Worm (Caenorhabditis elegans) whole organism, young adult: ENCODE data around the gene inx-6.

Experiments
- B0035.1 ChIP-seq: sonication (generic microtip); optimal IDR thresholded peaks from 2 replicates; lab custom pipeline; 2016; ENCODE audit warnings: missing genetic modification characterization, mild to moderate bottlenecking, missing compliant biosample characterization, missing genotype, missing genetic modification reagents
- B0336.3 ChIP-seq: fragments of 200-800 bp; sonication (Bioruptor generic); IDR thresholded peaks from 2 replicates; pipeline ENCODE4 v1.3.6; 2022; ENCODE audit warnings: missing genetic modification characterization, missing compliant biosample characterization
- C06A6.2 ChIP-seq: fragments of 200-800 bp; sonication (Bioruptor generic); conservative IDR thresholded peaks from 2 replicates; pipeline ENCODE4 v1.3.6; 2022; ENCODE audit warnings: missing genetic modification characterization, missing compliant biosample characterization
- D2030.7 ChIP-seq: fragments of 200-800 bp; sonication (Bioruptor generic); IDR thresholded peaks from 2 replicates; pipeline ENCODE4 v1.3.6; 2022; ENCODE audit warnings: missing genetic modification reagents, missing genetic modification characterization, missing compliant biosample characterization
- F22D6.2 ChIP-seq: sonication (generic microtip); optimal IDR thresholded peaks from 2 replicates; lab custom pipeline; 2016; ENCODE audit warnings: mild to moderate bottlenecking, missing genetic modification characterization, missing compliant biosample characterization
- F23B12.7 ChIP-seq: sonication (generic microtip); optimal IDR thresholded peaks from 2 replicates; lab custom pipeline; 2017; ENCODE audit warnings: missing genetic modification characterization, mild to moderate bottlenecking, missing compliant biosample characterization, antibody characterized with exemption, moderate library complexity; ENCODE audit not compliant: insufficient read depth
- F39B2.1 ChIP-seq: fragments of 200-800 bp; sonication (Bioruptor generic); IDR thresholded peaks from 2 replicates; pipeline ENCODE4 v1.3.6; 2022; ENCODE audit warnings: missing genetic modification reagents, missing genetic modification characterization, missing compliant biosample characterization
- F49E8.2 ChIP-seq: sonication (generic microtip); optimal IDR thresholded peaks from 3 replicates; lab custom pipeline; 2017; ENCODE audit warnings: missing genetic modification characterization, mild to moderate bottlenecking, missing compliant biosample characterization, antibody characterized with exemption, moderate library complexity; ENCODE audit not compliant: insufficient read depth
- K11D2.4 ChIP-seq: fragments of 200-800 bp; sonication (Bioruptor generic); IDR thresholded peaks from 2 replicates; pipeline ENCODE4 v1.3.6; 2022; ENCODE audit warnings: missing genetic modification reagents, missing genetic modification characterization, missing compliant biosample characterization
- T26A5.8 ChIP-seq: sonication (generic microtip); optimal IDR thresholded peaks from 2 replicates; lab custom pipeline; 2016; ENCODE audit warnings: missing genetic modification characterization, missing compliant biosample characterization
- Y53G8AR.9 ChIP-seq: fragments of 200-800 bp; sonication (Bioruptor generic); conservative IDR thresholded peaks from 2 replicates; pipeline ENCODE4 v1.3.6; 2022; ENCODE audit warnings: missing genetic modification reagents, missing genetic modification characterization, missing compliant biosample characterization
- ZK185.1 ChIP-seq: sonication (generic microtip); optimal IDR thresholded peaks from 2 replicates; lab custom pipeline; 2016; ENCODE audit warnings: mild to moderate bottlenecking, missing genetic modification characterization, missing compliant biosample characterization; ENCODE audit not compliant: poor library complexity, severe bottlenecking
- akir-1 ChIP-seq: fragments of 200-800 bp; sonication (Bioruptor generic); optimal IDR thresholded peaks from 2 replicates; lab custom pipeline; 2018; ENCODE audit warnings: mild to moderate bottlenecking, missing genetic modification characterization, moderate library complexity, missing compliant biosample characterization
- ama-1 ChIP-seq, 3 experiments: fragments of 150-350 bp in 1 of 3; sonication (generic microtip) in 2 of 3; optimal IDR thresholded peaks; 2 replicates each; lab custom pipeline; 2014 to 2018; ENCODE audit warnings: missing biosample characterization in 2 of 3, missing genetic modification characterization in 2 of 3, missing genetic modification reagents in 2 of 3
- attf-6 ChIP-seq: fragments of 200-800 bp; sonication (Bioruptor generic); IDR thresholded peaks from 2 replicates; pipeline ENCODE4 v1.3.6; 2022; ENCODE audit warnings: missing genetic modification reagents, missing genetic modification characterization, missing compliant biosample characterization
- bed-2 ChIP-seq: fragments of 200-800 bp; sonication (Bioruptor generic); IDR thresholded peaks from 2 replicates; pipeline ENCODE4 v1.3.6; 2022; ENCODE audit warnings: missing genetic modification reagents, missing genetic modification characterization, missing compliant biosample characterization
- cebp-2 ChIP-seq: fragments of 200-800 bp; sonication (Bioruptor generic); IDR thresholded peaks from 2 replicates; pipeline ENCODE4 v1.3.6; 2022; ENCODE audit warnings: missing genetic modification characterization, missing compliant biosample characterization
- ceh-40 ChIP-seq: fragments of 200-800 bp; sonication (Bioruptor generic); IDR thresholded peaks from 2 replicates; pipeline ENCODE4 v1.3.6; 2022; ENCODE audit warnings: missing genetic modification characterization, missing compliant biosample characterization
- ceh-91 ChIP-seq: fragments of 200-800 bp; sonication (Bioruptor generic); IDR thresholded peaks from 2 replicates; pipeline ENCODE4 v1.3.6; 2022; ENCODE audit warnings: missing genetic modification reagents, missing genetic modification characterization, missing compliant biosample characterization
- egrh-3 ChIP-seq: fragments of 200-800 bp; sonication (Bioruptor generic); IDR thresholded peaks from 2 replicates; pipeline ENCODE4 v1.3.6; 2022; ENCODE audit warnings: missing genetic modification reagents, missing genetic modification characterization, missing compliant biosample characterization
- fkh-3 ChIP-seq: sonication (generic microtip); optimal IDR thresholded peaks from 2 replicates; lab custom pipeline; 2016; ENCODE audit warnings: mild to moderate bottlenecking, missing genetic modification characterization, missing compliant biosample characterization
- gei-17 ChIP-seq: fragments of 200-800 bp; sonication (Bioruptor generic); optimal IDR thresholded peaks from 2 replicates; lab custom pipeline; 2018; ENCODE audit warnings: mild to moderate bottlenecking, missing genetic modification characterization, missing compliant biosample characterization
- hlh-12 ChIP-seq: sonication (generic microtip); optimal IDR thresholded peaks from 2 replicates; lab custom pipeline; 2016; ENCODE audit warnings: missing genetic modification characterization, missing compliant biosample characterization
- hlh-26 ChIP-seq: fragments of 200-800 bp; sonication (Bioruptor generic); conservative IDR thresholded peaks from 2 replicates; pipeline ENCODE4 v1.3.6; 2022; ENCODE audit warnings: missing genetic modification reagents, missing genetic modification characterization, missing compliant biosample characterization
- let-526 ChIP-seq: fragments of 200-800 bp; sonication (Bioruptor generic); IDR thresholded peaks from 2 replicates; pipeline ENCODE4 v1.3.6; 2022; ENCODE audit warnings: missing genetic modification reagents, missing genetic modification characterization, missing compliant biosample characterization
- let-607 ChIP-seq, 2 experiments: fragments of 200-800 bp in 1 of 2; sonication (Bioruptor generic) in 1 of 2; sonication (generic microtip) in 1 of 2; optimal IDR thresholded peaks; 2 replicates each; lab custom pipeline; 2016 to 2018; ENCODE audit warnings: mild to moderate bottlenecking in 2 of 2, missing compliant biosample characterization in 2 of 2, missing genetic modification characterization in 2 of 2, moderate library complexity in 2 of 2, missing genotype in 1 of 2
- madf-10 ChIP-seq: sonication (generic microtip); optimal IDR thresholded peaks from 2 replicates; lab custom pipeline; 2016; ENCODE audit warnings: mild to moderate bottlenecking, missing genetic modification characterization, missing compliant biosample characterization
- mcd-1 ChIP-seq: fragments of 200-800 bp; sonication (Bioruptor generic); IDR thresholded peaks from 2 replicates; pipeline ENCODE4 v1.3.6; 2022; ENCODE audit warnings: missing genetic modification reagents, missing genetic modification characterization, missing compliant biosample characterization
- mes-4 ChIP-seq: sonication (generic microtip); optimal IDR thresholded peaks from 2 replicates; lab custom pipeline; 2016; ENCODE audit warnings: missing genotype, missing genetic modification characterization, missing compliant biosample characterization
- nhr-179 ChIP-seq: sonication (generic microtip); optimal IDR thresholded peaks from 2 replicates; lab custom pipeline; 2016; ENCODE audit warnings: mild to moderate bottlenecking, missing genetic modification characterization, missing compliant biosample characterization
- nhr-80 ChIP-seq: sonication (generic microtip); optimal IDR thresholded peaks from 2 replicates; lab custom pipeline; 2016; ENCODE audit warnings: missing genetic modification characterization, missing compliant biosample characterization
- rcor-1 ChIP-seq: fragments of 200-800 bp; sonication (Bioruptor generic); IDR thresholded peaks from 2 replicates; pipeline ENCODE4 v1.3.6; 2022; ENCODE audit warnings: missing genetic modification reagents, missing genetic modification characterization, missing compliant biosample characterization
- snpc-1.1 ChIP-seq: sonication (generic microtip); optimal IDR thresholded peaks from 2 replicates; lab custom pipeline; 2017; ENCODE audit warnings: missing genetic modification characterization, mild to moderate bottlenecking, missing compliant biosample characterization, antibody characterized with exemption, moderate library complexity, missing genotype, missing genetic modification reagents; ENCODE audit not compliant: insufficient read depth
- snpc-4 ChIP-seq, 5 experiments: fragments of 150-350 bp in 1 of 5; sonication (generic microtip) in 4 of 5; optimal IDR thresholded peaks; 2 replicates each; lab custom pipeline; 2014 to 2018; ENCODE audit warnings: missing genetic modification characterization in 5 of 5, missing biosample characterization in 3 of 5, antibody characterized with exemption in 2 of 5, mild to moderate bottlenecking in 2 of 5, missing compliant biosample characterization in 2 of 5, missing genotype in 2 of 5, moderate library complexity in 2 of 5, missing genetic modification reagents in 1 of 5
- tlf-1 ChIP-seq: fragments of 200-800 bp; sonication (Bioruptor generic); optimal IDR thresholded peaks from 2 replicates; lab custom pipeline; 2018; ENCODE audit warnings: mild to moderate bottlenecking, missing genetic modification characterization, missing compliant biosample characterization
- unc-130 ChIP-seq: sonication (generic microtip); optimal IDR thresholded peaks from 2 replicates; lab custom pipeline; 2016; ENCODE audit warnings: missing genetic modification reagents, missing genetic modification characterization, missing compliant biosample characterization
- unc-62 ChIP-seq: fragments of 150-350 bp; optimal IDR thresholded peaks from 2 replicates; lab custom pipeline; 2014; ENCODE audit warnings: missing biosample characterization, missing genetic modification reagents, missing genetic modification characterization
- xnd-1 ChIP-seq: sonication (generic microtip); optimal IDR thresholded peaks from 2 replicates; lab custom pipeline; 2016; ENCODE audit warnings: missing genotype, missing genetic modification reagents, missing genetic modification characterization, missing compliant biosample characterization
- zfh-2 ChIP-seq: fragments of 200-800 bp; sonication (Bioruptor generic); conservative IDR thresholded peaks from 2 replicates; pipeline ENCODE4 v1.3.6; 2022; ENCODE audit warnings: missing genetic modification reagents, missing genetic modification characterization, missing compliant biosample characterization
- zim-3 ChIP-seq: sonication (generic microtip); optimal IDR thresholded peaks from 2 replicates; lab custom pipeline; 2017; ENCODE audit warnings: mild to moderate bottlenecking, missing genetic modification characterization, moderate library complexity, missing compliant biosample characterization
- ztf-22 ChIP-seq: fragments of 200-800 bp; sonication (Bioruptor generic); optimal IDR thresholded peaks from 2 replicates; lab custom pipeline; 2018; ENCODE audit warnings: mild to moderate bottlenecking, missing genetic modification characterization, moderate library complexity, missing compliant biosample characterization
- ztf-26 ChIP-seq: sonication (generic microtip); optimal IDR thresholded peaks from 2 replicates; lab custom pipeline; 2017; ENCODE audit warnings: missing genetic modification characterization, missing compliant biosample characterization
- ztf-28 ChIP-seq: fragments of 200-800 bp; sonication (Bioruptor generic); IDR thresholded peaks from 2 replicates; pipeline ENCODE4 v1.3.6; 2022; ENCODE audit warnings: missing genetic modification reagents, missing genetic modification characterization, missing compliant biosample characterization

The inx-6 gene

ce11 chrIV:12773519-12773918 lies 27.1 kb downstream of the inx-6 start, which contains the start of gene unc-31:
TSS of gene unc-31 (plus strand) at chrIV:12773867.
- TF ChIP-seq snpc-1.1 (tag; lab: Kevin White, UChicago) (no peak), F49E8.2 (tag; lab: Kevin White, UChicago) (no peak), hlh-26 (GFP tag; lab: Robert Waterston, UW) (no peak), unc-62 (GFP tag; lab: Kevin White, UChicago) (no peak), tlf-1 (GFP tag; lab: Kevin White, UChicago) (no peak), fkh-3 (tag; lab: Kevin White, UChicago) (no peak), B0035.1 (tag; lab: Kevin White, UChicago) (no peak), madf-10 (no peak), rcor-1 (no peak), ceh-91 (GFP tag; lab: Robert Waterston, UW) (no peak), Y53G8AR.9 (no peak), let-526 (GFP tag; lab: Robert Waterston, UW) (no peak), ZK185.1 (no peak), nhr-179 (tag; lab: Kevin White, UChicago) (no peak)

ce11 chrIV:12780980-12781379 lies 34.6 kb downstream of the inx-6 start:
- no peak for TF ChIP-seq bed-2 (GFP tag; lab: Robert Waterston, UW)
- TF ChIP-seq let-607 (tag; optimal IDR thresholded peaks at IDR 0.05; lab: Kevin White, UChicago), result no peak
- peak; percentile 39; the same call in 1 of the 2 replicates for TF ChIP-seq egrh-3
- TF ChIP-seq F22D6.2 (tag; lab: Kevin White, UChicago), result no peak
- TF ChIP-seq snpc-4 (GFP tag; optimal IDR thresholded peaks at IDR 0.05; lab: Kevin White, UChicago), result no peak
- TF ChIP-seq snpc-4 (tag; optimal IDR thresholded peaks at IDR 0.05; lab: Kevin White, UChicago), result peak in 1 of 4 experiments; percentile 46
- TF ChIP-seq ztf-22 (GFP tag; lab: Kevin White, UChicago), result no peak
- TF ChIP-seq F23B12.7, result no peak
- no peak for TF ChIP-seq F39B2.1
- TF ChIP-seq unc-130 (GFP tag; lab: Kevin White, UChicago), result no peak
- no peak for TF ChIP-seq ztf-28 (GFP tag; lab: Robert Waterston, UW)
- TF ChIP-seq zfh-2, result peak; percentile 89

ce11 chrIV:12781804-12782449 lies 35.5 kb downstream of the inx-6 start:
- TF ChIP-seq snpc-1.1 (tag; lab: Kevin White, UChicago) (peak; percentile 93), C06A6.2 (GFP tag; lab: Robert Waterston, UW) (no peak), mcd-1 (peak; percentile 58), gei-17 (GFP tag; lab: Kevin White, UChicago) (no peak), hlh-12 (tag; lab: Kevin White, UChicago) (no peak), mes-4 (no peak), ztf-26 (tag; lab: Kevin White, UChicago) (no peak), B0336.3 (GFP tag; lab: Robert Waterston, UW) (0 out of 2 replicates have a peak, but pooled peaks have one; percentile 36), K11D2.4 (GFP tag; lab: Robert Waterston, UW) (no peak), hlh-26 (GFP tag; lab: Robert Waterston, UW) (no peak), xnd-1 (peak; percentile 1), akir-1 (no peak), let-526 (GFP tag; lab: Robert Waterston, UW) (no peak), T26A5.8 (tag; lab: Kevin White, UChicago) (no peak), attf-6 (GFP tag; lab: Robert Waterston, UW) (peak; percentile 95), zim-3 (no peak), cebp-2 (no peak), nhr-80 (tag; lab: Kevin White, UChicago) (no peak), ztf-22 (GFP tag; lab: Kevin White, UChicago) (no peak), ceh-40 (GFP tag; lab: Robert Waterston, UW) (no peak), D2030.7 (GFP tag; lab: Robert Waterston, UW) (peak; percentile 94), bed-2 (GFP tag; lab: Robert Waterston, UW) (no peak), ama-1 (optimal IDR thresholded peaks at IDR 0.05; lab: Kevin White, UChicago) (no peak), ama-1 (GFP tag; optimal IDR thresholded peaks at IDR 0.05; lab: Kevin White, UChicago) (no peak), snpc-4 (GFP tag; optimal IDR thresholded peaks at IDR 0.05; lab: Kevin White, UChicago) (peak; percentile 91), snpc-4 (tag; optimal IDR thresholded peaks at IDR 0.05; lab: Kevin White, UChicago) (peak; percentile 91 to 98 (median 94))
